Worm (Caenorhabditis elegans): ENCODE measurements around the gene pals-16.

DNA sequence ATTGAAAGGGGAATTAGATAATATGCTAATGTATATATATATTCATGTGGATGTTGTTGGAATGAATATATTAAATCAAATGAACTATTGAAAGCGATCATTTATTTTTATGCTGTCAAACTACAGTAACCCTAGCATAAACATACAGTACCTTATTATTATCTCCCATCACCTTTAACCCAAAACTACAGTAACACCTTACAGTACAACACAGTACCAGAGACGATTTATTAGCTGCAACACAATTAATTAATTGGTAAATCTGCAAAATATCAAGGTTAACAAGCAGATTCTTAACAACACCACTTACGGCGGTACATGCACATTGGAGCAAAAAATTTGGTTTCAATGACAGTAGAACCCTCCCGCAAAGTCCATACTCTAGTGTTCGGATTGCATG, 44.5 kb upstream of the pals-16 start, which contains the start of gene Y82E9BL.1:
- TF ChIP-seq ceh-19 (GFP tag; optimal IDR thresholded peaks at IDR 0.05) (no peak), pqm-1 (tag; optimal IDR thresholded peaks at IDR 0.05) (no peak), ets-4 (tag; optimal IDR thresholded peaks at IDR 0.05) (no peak), K09A11.1 (tag; optimal IDR thresholded peaks at IDR 0.05; ENCODE audit: insufficient read depth) (no peak), pag-3 (tag; optimal IDR thresholded peaks at IDR 0.05; ENCODE audit: borderline replicate concordance) (no peak), ama-1 (optimal IDR thresholded peaks at IDR 0.05) (no peak)
